Worm (Caenorhabditis elegans) whole organism, L1 larva: Measurements from ENCODE around the gene scl-12.

Experiments used
- egl-27 ChIP-seq, 2 experiments: fragments of 150-350 bp in 1 of 2; sonication (generic microtip); optimal IDR thresholded peaks; 3 replicates each; lab custom pipeline; 2017 to 2018; ENCODE audit warnings: missing biosample characterization in 2 of 2, missing genetic modification characterization in 2 of 2, missing genetic modification reagents in 2 of 2
- lin-15B ChIP-seq: fragments of 150-350 bp; sonication (generic microtip); optimal IDR thresholded peaks from 3 replicates; lab custom pipeline; 2014; ENCODE audit warnings: missing biosample characterization, missing genetic modification characterization
- snpc-4 ChIP-seq: fragments of 150-350 bp; optimal IDR thresholded peaks from 2 replicates; lab custom pipeline; 2014; ENCODE audit warnings: missing biosample characterization, missing genetic modification characterization

ce11 chrV:3814009-3814408 lies 1.6 kb downstream of the scl-12 start:
- TF ChIP-seq snpc-4, result no peak
- TF ChIP-seq egl-27 (tag; optimal IDR thresholded peaks at IDR 0.05; lab: Kevin White, UChicago), result no peak
- no peak for TF ChIP-seq lin-15B (tag; lab: Kevin White, UChicago)
